Fruit fly (Drosophila melanogaster) whole organism, embryonic: ENCODE measurements around the gene CG2993.

Experiments used
- CG10462 ChIP-seq: fragments of 200-800 bp; sonication (Bioruptor generic); optimal IDR thresholded peaks from 2 replicates; lab custom pipeline; 2016; ENCODE audit warnings: missing biosample characterization, missing genetic modification characterization
- CG10543 ChIP-seq: fragments of 200-800 bp; sonication (Bioruptor generic); optimal IDR thresholded peaks from 3 replicates; lab custom pipeline; 2017; ENCODE audit warnings: missing biosample characterization, mild to moderate bottlenecking, missing genetic modification characterization, moderate library complexity
- CG12769 ChIP-seq: fragments of 200-800 bp; sonication (Bioruptor generic); optimal IDR thresholded peaks from 2 replicates; lab custom pipeline; 2019; ENCODE audit warnings: missing biosample characterization, mild to moderate bottlenecking, missing genetic modification characterization, moderate library complexity
- CG14965 ChIP-seq: fragments of 200-800 bp; sonication (Bioruptor generic); optimal IDR thresholded peaks from 2 replicates; lab custom pipeline; 2016; ENCODE audit warnings: missing biosample characterization, missing genetic modification characterization, borderline replicate concordance
- CG1603 ChIP-seq: fragments of 200-800 bp; sonication (Bioruptor generic); optimal IDR thresholded peaks from 2 replicates; lab custom pipeline; 2019; ENCODE audit warnings: missing biosample characterization, mild to moderate bottlenecking, missing genetic modification characterization, moderate library complexity
- CG18764 ChIP-seq: fragments of 200-800 bp; sonication (Bioruptor generic); optimal IDR thresholded peaks from 3 replicates; lab custom pipeline; 2016; ENCODE audit warnings: missing biosample characterization, missing genetic modification characterization
- CG2712 ChIP-seq: fragments of 200-800 bp; optimal IDR thresholded peaks from 3 replicates; lab custom pipeline; 2019; ENCODE audit warnings: missing biosample characterization, mild to moderate bottlenecking, missing genetic modification characterization, moderate library complexity
- CG34376 ChIP-seq: fragments of 200-800 bp; sonication (Bioruptor generic); optimal IDR thresholded peaks from 2 replicates; lab custom pipeline; 2018; ENCODE audit warnings: missing biosample characterization, mild to moderate bottlenecking, missing genetic modification characterization
- CG4820 ChIP-seq: fragments of 200-800 bp; sonication (Bioruptor generic); optimal IDR thresholded peaks from 3 replicates; lab custom pipeline; 2016; ENCODE audit warnings: missing biosample characterization, missing genetic modification characterization
- CG5180 ChIP-seq: fragments of 200-800 bp; sonication (Bioruptor generic); optimal IDR thresholded peaks from 3 replicates; lab custom pipeline; 2017; ENCODE audit warnings: missing biosample characterization, missing genetic modification characterization, mild to moderate bottlenecking, moderate library complexity, missing genetic modification reagents
- CG6254 ChIP-seq: fragments of 200-800 bp; sonication (Bioruptor generic); optimal IDR thresholded peaks from 3 replicates; lab custom pipeline; 2017; ENCODE audit warnings: mild to moderate bottlenecking, missing biosample characterization, missing genetic modification reagents, missing genetic modification characterization
- CG9215 ChIP-seq: fragments of 200-800 bp; sonication (Bioruptor generic); IDR thresholded peaks from 2 replicates; pipeline ENCODE4 v1.3.6; 2022; ENCODE audit warnings: missing biosample characterization, missing genetic modification characterization
- CG9932 ChIP-seq: fragments of 200-800 bp; sonication (Bioruptor generic); IDR thresholded peaks from 2 replicates; pipeline ENCODE4 v1.3.6; 2022; ENCODE audit warnings: missing biosample characterization, missing genetic modification characterization
- Dbx ChIP-seq: fragments of 200-800 bp; sonication (Bioruptor generic); IDR thresholded peaks from 3 replicates; pipeline ENCODE4 v1.3.6; 2022; ENCODE audit warnings: missing biosample characterization, missing genetic modification characterization
- Dfd ChIP-seq, 2 experiments: fragments of >200 bp; optimal IDR thresholded peaks; 2 replicates each; lab custom pipeline; 2017; ENCODE audit warnings: missing biosample characterization in 2 of 2, missing genetic modification characterization in 2 of 2
- Fer2 ChIP-seq: fragments of 200-800 bp; sonication (Bioruptor generic); optimal IDR thresholded peaks from 2 replicates; lab custom pipeline; 2018; ENCODE audit warnings: missing biosample characterization, mild to moderate bottlenecking, missing genetic modification characterization, moderate library complexity
- Fer3 ChIP-seq: fragments of 200-800 bp; sonication (Bioruptor generic); optimal IDR thresholded peaks from 2 replicates; lab custom pipeline; 2018; ENCODE audit warnings: missing biosample characterization, mild to moderate bottlenecking, missing genetic modification characterization, moderate library complexity
- HLH4C ChIP-seq: fragments of 200-800 bp; sonication (Bioruptor generic); IDR thresholded peaks from 3 replicates; pipeline ENCODE4 v1.3.6; 2022; ENCODE audit warnings: missing biosample characterization, missing genetic modification characterization; ENCODE audit not compliant: partially characterized antibody
- Hey ChIP-seq: fragments of 200-800 bp; sonication (Bioruptor generic); optimal IDR thresholded peaks from 3 replicates; lab custom pipeline; 2018; ENCODE audit warnings: missing biosample characterization, mild to moderate bottlenecking, missing genetic modification characterization
- Hr3 ChIP-seq: fragments of 200-800 bp; sonication (Bioruptor generic); optimal IDR thresholded peaks from 3 replicates; lab custom pipeline; 2016; ENCODE audit warnings: missing biosample characterization, missing genetic modification characterization
- Jarid2 ChIP-seq: fragments of 200-800 bp; sonication (Bioruptor generic); optimal IDR thresholded peaks from 3 replicates; lab custom pipeline; 2017; ENCODE audit warnings: mild to moderate bottlenecking, missing biosample characterization, missing genetic modification reagents, missing genetic modification characterization
- Lhr ChIP-seq: fragments of 200-800 bp; sonication (Bioruptor generic); optimal IDR thresholded peaks from 3 replicates; lab custom pipeline; 2017; ENCODE audit warnings: mild to moderate bottlenecking, missing biosample characterization, missing genetic modification reagents, missing genetic modification characterization
- MESR4 ChIP-seq: fragments of 200-800 bp; sonication (Bioruptor generic); optimal IDR thresholded peaks from 2 replicates; lab custom pipeline; 2018; ENCODE audit warnings: missing biosample characterization, mild to moderate bottlenecking, missing genetic modification characterization, moderate library complexity
- Myb ChIP-seq: fragments of 200-800 bp; sonication (Bioruptor generic); optimal IDR thresholded peaks from 2 replicates; lab custom pipeline; 2016; ENCODE audit warnings: missing biosample characterization, missing genetic modification characterization
- Pdp1 ChIP-seq, 2 experiments: fragments of 200-800 bp; sonication (Bioruptor generic); optimal IDR thresholded peaks; 3 replicates each; lab custom pipeline; 2016; ENCODE audit warnings: missing biosample characterization in 2 of 2, missing genetic modification characterization in 2 of 2, mild to moderate bottlenecking in 1 of 2, moderate library complexity in 1 of 2
- Sox100B ChIP-seq: fragments of 200-800 bp; sonication (Bioruptor generic); optimal IDR thresholded peaks from 3 replicates; lab custom pipeline; 2018; ENCODE audit warnings: missing biosample characterization, mild to moderate bottlenecking, missing genetic modification characterization
- az2 ChIP-seq: fragments of 200-800 bp; sonication (Bioruptor generic); optimal IDR thresholded peaks from 3 replicates; lab custom pipeline; 2016; ENCODE audit warnings: missing biosample characterization, missing genetic modification characterization
- crp ChIP-seq, 2 experiments: fragments of 200-800 bp; sonication (Bioruptor generic); optimal IDR thresholded peaks; 2 replicates in 1 of 2; 3 replicates in 1 of 2; lab custom pipeline; 2017; ENCODE audit warnings: missing biosample characterization in 2 of 2, missing genetic modification characterization in 2 of 2, mild to moderate bottlenecking in 1 of 2, moderate library complexity in 1 of 2
- cwo ChIP-seq: fragments of 200-800 bp; sonication (Bioruptor generic); optimal IDR thresholded peaks from 3 replicates; lab custom pipeline; 2017; ENCODE audit warnings: missing biosample characterization, missing genetic modification characterization, mild to moderate bottlenecking, moderate library complexity, missing genetic modification reagents
- dimm ChIP-seq: fragments of 200-800 bp; sonication (Bioruptor generic); IDR thresholded peaks from 2 replicates; pipeline ENCODE4 v1.3.6; 2022; ENCODE audit warnings: missing biosample characterization, missing genetic modification characterization
- exex ChIP-seq: fragments of 200-800 bp; sonication (Bioruptor generic); optimal IDR thresholded peaks from 4 replicates; lab custom pipeline; 2018; ENCODE audit warnings: missing biosample characterization, mild to moderate bottlenecking, missing genetic modification characterization, moderate library complexity
- fd64A ChIP-seq: fragments of 200-800 bp; sonication (Bioruptor generic); optimal IDR thresholded peaks from 3 replicates; lab custom pipeline; 2018; ENCODE audit warnings: missing biosample characterization, mild to moderate bottlenecking, missing genetic modification characterization
- grn ChIP-seq: fragments of 200-800 bp; sonication (Bioruptor generic); optimal IDR thresholded peaks from 3 replicates; lab custom pipeline; 2017; ENCODE audit warnings: missing biosample characterization, missing genetic modification characterization
- gro ChIP-seq: fragments of 200-800 bp; sonication (Bioruptor generic); optimal IDR thresholded peaks from 2 replicates; lab custom pipeline; 2016; ENCODE audit warnings: missing biosample characterization, missing genetic modification characterization
- gsb ChIP-seq: fragments of 200-800 bp; sonication (Bioruptor generic); IDR thresholded peaks from 2 replicates; pipeline ENCODE4 v1.3.6; 2022; ENCODE audit warnings: missing biosample characterization, missing genetic modification characterization
- klu ChIP-seq: fragments of 200-800 bp; sonication (Bioruptor generic); IDR thresholded peaks from 2 replicates; pipeline ENCODE4 v1.3.6; 2022; ENCODE audit warnings: missing biosample characterization, missing genetic modification characterization
- lab ChIP-seq: fragments of 200-800 bp; sonication (Bioruptor generic); optimal IDR thresholded peaks from 3 replicates; lab custom pipeline; 2017; ENCODE audit warnings: missing biosample characterization, missing genetic modification characterization, mild to moderate bottlenecking, moderate library complexity, missing genetic modification reagents
- mirr ChIP-seq: fragments of 200-800 bp; sonication (Bioruptor generic); optimal IDR thresholded peaks from 3 replicates; lab custom pipeline; 2018; ENCODE audit warnings: missing biosample characterization, mild to moderate bottlenecking, missing genetic modification characterization
- pfk ChIP-seq: fragments of 200-800 bp; sonication (Bioruptor generic); optimal IDR thresholded peaks from 2 replicates; lab custom pipeline; 2018; ENCODE audit warnings: missing biosample characterization, mild to moderate bottlenecking, missing genetic modification characterization, moderate library complexity
- run ChIP-seq: fragments of 200-800 bp; sonication (Bioruptor generic); optimal IDR thresholded peaks from 3 replicates; lab custom pipeline; 2018; ENCODE audit warnings: missing biosample characterization, mild to moderate bottlenecking, missing genetic modification characterization
- sd ChIP-seq: fragments of 200-800 bp; sonication (Bioruptor generic); optimal IDR thresholded peaks from 3 replicates; lab custom pipeline; 2018; ENCODE audit warnings: missing biosample characterization, mild to moderate bottlenecking, missing genetic modification characterization, moderate library complexity
- sug ChIP-seq: fragments of 200-800 bp; optimal IDR thresholded peaks from 2 replicates; lab custom pipeline; 2019; ENCODE audit warnings: missing biosample characterization, mild to moderate bottlenecking, missing genetic modification characterization, moderate library complexity
- tap ChIP-seq: fragments of 200-800 bp; optimal IDR thresholded peaks from 3 replicates; lab custom pipeline; 2019; ENCODE audit warnings: missing biosample characterization, mild to moderate bottlenecking, missing genetic modification characterization, moderate library complexity
- z ChIP-seq: fragments of 200-800 bp; sonication (Bioruptor generic); IDR thresholded peaks from 3 replicates; pipeline ENCODE4 v1.3.6; 2022; ENCODE audit warnings: missing biosample characterization, missing genetic modification characterization

Gene CG2993

dm6 chr3R:7787899-7788298 lies 21.9 kb downstream of the CG2993 start, which contains the start of gene CG18748:
Gene CG18748, minus strand, starts transcription at chr3R:7787923.
- no peak for TF ChIP-seq Sox100B (GFP tag; lab: Kevin White, UChicago)
- peak; percentile 24 for TF ChIP-seq grn (GFP tag; lab: Kevin White, UChicago)
- TF ChIP-seq sd (tag; lab: Kevin White, UChicago) = peak; percentile 16
- TF ChIP-seq CG5180 (GFP tag; lab: Kevin White, UChicago) = peak; percentile 19
- TF ChIP-seq CG14965 (GFP tag; lab: Kevin White, UChicago) = no peak
- peak; percentile 5 for TF ChIP-seq Hey
- TF ChIP-seq sug (tag; lab: Kevin White, UChicago) = peak; percentile 92
- TF ChIP-seq z (GFP tag; lab: Robert Waterston, UW) = peak; percentile 72; the same call in 1 of the 3 replicates
- TF ChIP-seq Dfd (GFP tag; optimal IDR thresholded peaks at IDR 0.05; lab: Kevin White, UChicago) = no peak
- TF ChIP-seq exex (tag; lab: Kevin White, UChicago) = peak; percentile 87
- TF ChIP-seq crp (GFP tag; optimal IDR thresholded peaks at IDR 0.05; lab: Kevin White, UChicago) = peak in 1 of 2 experiments; percentile 12
- peak; percentile 59 for TF ChIP-seq CG34376 (GFP tag; lab: Kevin White, UChicago)
- no peak for TF ChIP-seq dimm
- no peak for TF ChIP-seq CG2712 (tag; lab: Kevin White, UChicago)
- no peak for TF ChIP-seq klu
- TF ChIP-seq mirr = peak; percentile 59
- TF ChIP-seq Pdp1 (GFP tag; optimal IDR thresholded peaks at IDR 0.05; lab: Kevin White, UChicago) = peak in 1 of 2 experiments; percentile 22
- TF ChIP-seq Dbx (GFP tag; lab: Robert Waterston, UW) = no peak

dm6 chr3R:7785784-7786183 lies 24.0 kb downstream of the CG2993 start, which contains the start of gene CG18745:
Gene CG18745, minus strand, starts transcription at chr3R:7786119.
- no peak for TF ChIP-seq az2 (GFP tag; lab: Kevin White, UChicago)
- peak; percentile 1 for TF ChIP-seq gro (GFP tag; lab: Kevin White, UChicago)
- TF ChIP-seq mirr = peak; percentile 60
- TF ChIP-seq HLH4C (GFP tag; lab: Robert Waterston, UW) = no peak
- TF ChIP-seq gsb (GFP tag; lab: Robert Waterston, UW) = no peak
- TF ChIP-seq cwo (GFP tag; lab: Kevin White, UChicago) = peak; percentile 5
- TF ChIP-seq exex (tag; lab: Kevin White, UChicago) = peak; percentile 86
- TF ChIP-seq CG6254 = no peak
- TF ChIP-seq CG4820 (GFP tag; lab: Kevin White, UChicago) = no peak
- TF ChIP-seq Jarid2 = peak; percentile 10
- peak; percentile 80 for TF ChIP-seq sd (tag; lab: Kevin White, UChicago)
- TF ChIP-seq sug (tag; lab: Kevin White, UChicago) = peak; percentile 50
- peak; percentile 30 for TF ChIP-seq CG12769
- peak; percentile 20 for TF ChIP-seq CG34376 (GFP tag; lab: Kevin White, UChicago)
- TF ChIP-seq lab (GFP tag; lab: Kevin White, UChicago) = peak; percentile 33
- TF ChIP-seq CG18764 (GFP tag; lab: Kevin White, UChicago) = no peak

dm6 chr3R:7782933-7783686 lies 26.7 kb downstream of the CG2993 start, which contains the start of gene CG18747:
Gene CG18747, minus strand, starts transcription at chr3R:7783446.
- no peak for TF ChIP-seq Hr3 (GFP tag; lab: Kevin White, UChicago)
- TF ChIP-seq fd64A = no peak
- peak; percentile 4 for TF ChIP-seq CG34376 (GFP tag; lab: Kevin White, UChicago)
- TF ChIP-seq pfk (GFP tag; lab: Kevin White, UChicago) = peak; percentile 63
- peak; percentile 44 for TF ChIP-seq exex (tag; lab: Kevin White, UChicago)
- peak; percentile 22 for TF ChIP-seq mirr
- peak; percentile 5 for TF ChIP-seq lab (GFP tag; lab: Kevin White, UChicago)
- peak; percentile 39 for TF ChIP-seq CG10543
- no peak for TF ChIP-seq tap (tag; lab: Kevin White, UChicago)
- TF ChIP-seq sug (tag; lab: Kevin White, UChicago) = peak; percentile 46
- no peak for TF ChIP-seq CG9932 (GFP tag; lab: Robert Waterston, UW)
- no peak for TF ChIP-seq Lhr
- no peak for TF ChIP-seq CG9215 (GFP tag; lab: Robert Waterston, UW)
- TF ChIP-seq Fer2 (tag; lab: Kevin White, UChicago) = no peak
- TF ChIP-seq CG1603 (tag; lab: Kevin White, UChicago) = no peak
- no peak for TF ChIP-seq Myb (GFP tag; lab: Kevin White, UChicago)
- no peak for TF ChIP-seq MESR4 (GFP tag; lab: Kevin White, UChicago)
- TF ChIP-seq Fer3 (tag; lab: Kevin White, UChicago) = no peak
- TF ChIP-seq CG10462 = no peak
- TF ChIP-seq run (tag; lab: Kevin White, UChicago) = no peak
